Worm (Caenorhabditis elegans): ENCODE data around the gene ptr-9.

- TF ChIP-seq eor-1 (tag; optimal IDR thresholded peaks at IDR 0.05) (no peak), R02D3.7 (tag; optimal IDR thresholded peaks at IDR 0.05) (no peak), ama-1 (optimal IDR thresholded peaks at IDR 0.05) (no peak), unc-39 (tag; optimal IDR thresholded peaks at IDR 0.05) (no peak), nhr-12 (tag; optimal IDR thresholded peaks at IDR 0.05) (no peak), zag-1 (tag; optimal IDR thresholded peaks at IDR 0.05) (no peak), unc-62 (GFP tag; optimal IDR thresholded peaks at IDR 0.05) (no peak), fkh-10 (GFP tag; optimal IDR thresholded peaks at IDR 0.05) (no peak), nhr-28 (tag; optimal IDR thresholded peaks at IDR 0.05) (no peak), ZK546.5 (tag; optimal IDR thresholded peaks at IDR 0.05) (no peak), pqm-1 (tag; optimal IDR thresholded peaks at IDR 0.05) (no peak), nhr-76 (tag; optimal IDR thresholded peaks at IDR 0.05) (no peak)
These were observed 46.8 kb downstream of the ptr-9 start, which contains the start of gene ZK512.1 for ce11 chrIII:9114649-9115048.

All from whole organism, L3 larva.